Fruit fly (Drosophila melanogaster) whole organism, embryonic: ENCODE data around the gene dlg1.

Experiments used
- Abd-B ChIP-seq: fragments of 200-800 bp; sonication (Bioruptor generic); optimal IDR thresholded peaks from 2 replicates; lab custom pipeline; 2018; ENCODE audit warnings: missing biosample characterization, mild to moderate bottlenecking, missing genetic modification characterization, moderate library complexity
- Aef1 ChIP-seq: fragments of 200-800 bp; sonication (Bioruptor generic); IDR thresholded peaks from 3 replicates; pipeline ENCODE4 v1.3.6; 2022; ENCODE audit warnings: missing biosample characterization, missing genetic modification characterization
- Atf3 ChIP-seq: fragments of 200-800 bp; sonication (Bioruptor generic); optimal IDR thresholded peaks from 3 replicates; lab custom pipeline; 2016; ENCODE audit warnings: missing biosample characterization, missing genetic modification characterization
- CG10431 ChIP-seq: fragments of 200-800 bp; sonication (Bioruptor generic); optimal IDR thresholded peaks from 3 replicates; lab custom pipeline; 2018; ENCODE audit warnings: missing biosample characterization, mild to moderate bottlenecking, missing genetic modification characterization
- CG12071 ChIP-seq: fragments of 200-800 bp; sonication (Bioruptor generic); optimal IDR thresholded peaks from 3 replicates; lab custom pipeline; 2018; ENCODE audit warnings: missing biosample characterization, mild to moderate bottlenecking, missing genetic modification characterization
- CG12155 ChIP-seq: fragments of 200-800 bp; sonication (Bioruptor generic); optimal IDR thresholded peaks from 3 replicates; lab custom pipeline; 2016; ENCODE audit warnings: missing biosample characterization, missing genetic modification characterization
- CG13296 ChIP-seq: fragments of 200-800 bp; sonication (Bioruptor generic); optimal IDR thresholded peaks from 3 replicates; lab custom pipeline; 2018; ENCODE audit warnings: missing biosample characterization, mild to moderate bottlenecking, missing genetic modification characterization
- CG14014 ChIP-seq: fragments of 200-800 bp; sonication (Bioruptor generic); IDR thresholded peaks from 2 replicates; pipeline ENCODE4 v1.3.6; 2022; ENCODE audit warnings: missing biosample characterization, missing genetic modification characterization
- CG14710 ChIP-seq: fragments of 200-800 bp; sonication (Bioruptor generic); optimal IDR thresholded peaks from 3 replicates; lab custom pipeline; 2019; ENCODE audit warnings: missing biosample characterization, mild to moderate bottlenecking, missing genetic modification characterization, moderate library complexity
- CG1603 ChIP-seq: fragments of 200-800 bp; sonication (Bioruptor generic); optimal IDR thresholded peaks from 2 replicates; lab custom pipeline; 2019; ENCODE audit warnings: missing biosample characterization, mild to moderate bottlenecking, missing genetic modification characterization, moderate library complexity
- CG17829 ChIP-seq: fragments of 200-800 bp; optimal IDR thresholded peaks from 2 replicates; lab custom pipeline; 2019; ENCODE audit warnings: missing biosample characterization, mild to moderate bottlenecking, missing genetic modification characterization, moderate library complexity
- CG18011 ChIP-seq: fragments of 200-800 bp; sonication (Bioruptor generic); optimal IDR thresholded peaks from 2 replicates; lab custom pipeline; 2017; ENCODE audit warnings: missing biosample characterization, missing genetic modification characterization, mild to moderate bottlenecking, moderate library complexity, missing genotype
- CG2116 ChIP-seq: fragments of 200-800 bp; sonication (Bioruptor generic); optimal IDR thresholded peaks from 3 replicates; lab custom pipeline; 2018; ENCODE audit warnings: missing biosample characterization, mild to moderate bottlenecking, missing genetic modification characterization
- CG2875 ChIP-seq: fragments of 200-800 bp; sonication (Bioruptor generic); optimal IDR thresholded peaks from 2 replicates; lab custom pipeline; 2017; ENCODE audit warnings: missing biosample characterization, mild to moderate bottlenecking, missing genetic modification characterization, missing genetic modification reagents
- CG5953 ChIP-seq: fragments of 200-800 bp; sonication (Bioruptor generic); IDR thresholded peaks from 2 replicates; pipeline ENCODE4 v1.3.6; 2022; ENCODE audit warnings: missing biosample characterization, missing genetic modification characterization
- CG9932 ChIP-seq: fragments of 200-800 bp; sonication (Bioruptor generic); IDR thresholded peaks from 2 replicates; pipeline ENCODE4 v1.3.6; 2022; ENCODE audit warnings: missing biosample characterization, missing genetic modification characterization
- CHES-1-like ChIP-seq: fragments of 200-800 bp; sonication (Bioruptor generic); optimal IDR thresholded peaks from 2 replicates; lab custom pipeline; 2016; ENCODE audit warnings: missing biosample characterization, missing genetic modification characterization
- Dbx ChIP-seq: fragments of 200-800 bp; sonication (Bioruptor generic); IDR thresholded peaks from 3 replicates; pipeline ENCODE4 v1.3.6; 2022; ENCODE audit warnings: missing biosample characterization, missing genetic modification characterization
- Dip3 ChIP-seq: fragments of 200-800 bp; sonication (Bioruptor generic); optimal IDR thresholded peaks from 3 replicates; lab custom pipeline; 2016; ENCODE audit warnings: missing biosample characterization, missing genetic modification characterization
- Drgx ChIP-seq: fragments of 200-800 bp; sonication (Bioruptor generic); IDR thresholded peaks from 2 replicates; pipeline ENCODE4 v1.3.6; 2022; ENCODE audit warnings: missing biosample characterization, missing genetic modification characterization
- HHEX ChIP-seq: fragments of 200-800 bp; sonication (Bioruptor generic); optimal IDR thresholded peaks from 3 replicates; lab custom pipeline; 2017; ENCODE audit warnings: missing biosample characterization, mild to moderate bottlenecking, missing genetic modification characterization, missing genetic modification reagents
- HLH4C ChIP-seq: fragments of 200-800 bp; sonication (Bioruptor generic); IDR thresholded peaks from 3 replicates; pipeline ENCODE4 v1.3.6; 2022; ENCODE audit warnings: missing biosample characterization, missing genetic modification characterization; ENCODE audit not compliant: partially characterized antibody
- Hey ChIP-seq: fragments of 200-800 bp; sonication (Bioruptor generic); optimal IDR thresholded peaks from 3 replicates; lab custom pipeline; 2018; ENCODE audit warnings: missing biosample characterization, mild to moderate bottlenecking, missing genetic modification characterization
- Mrtf ChIP-seq: fragments of 200-800 bp; sonication (Bioruptor generic); IDR thresholded peaks from 3 replicates; pipeline ENCODE4 v1.3.6; 2022; ENCODE audit warnings: missing biosample characterization, missing genetic modification characterization
- Ravus ChIP-seq: fragments of 200-800 bp; sonication (Bioruptor generic); IDR thresholded peaks from 2 replicates; pipeline ENCODE4 v1.3.6; 2022; ENCODE audit warnings: missing biosample characterization, missing genetic modification characterization
- Sin3A ChIP-seq: fragments of >200 bp; optimal IDR thresholded peaks from 2 replicates; lab custom pipeline; 2018
- Taf1 ChIP-seq: fragments of 200-800 bp; sonication (Bioruptor generic); IDR thresholded peaks from 2 replicates; pipeline ENCODE4 v1.3.6; 2022; ENCODE audit warnings: missing biosample characterization, missing genetic modification characterization
- crc ChIP-seq: fragments of 200-800 bp; sonication (Bioruptor generic); optimal IDR thresholded peaks from 2 replicates; lab custom pipeline; 2016; ENCODE audit warnings: missing biosample characterization, missing genetic modification characterization
- dm ChIP-seq: fragments of 200-800 bp; sonication (Bioruptor generic); optimal IDR thresholded peaks from 3 replicates; lab custom pipeline; 2016; ENCODE audit warnings: missing biosample characterization, missing genetic modification characterization
- dpn ChIP-seq, 2 experiments: fragments of 200-800 bp; sonication (Bioruptor generic); optimal IDR thresholded peaks; 3 replicates each; lab custom pipeline; 2016; ENCODE audit warnings: missing biosample characterization in 2 of 2, missing genetic modification characterization in 2 of 2
- fd102C ChIP-seq: fragments of 200-800 bp; sonication (Bioruptor generic); optimal IDR thresholded peaks from 2 replicates; lab custom pipeline; 2018; ENCODE audit warnings: missing biosample characterization, mild to moderate bottlenecking, missing genetic modification characterization, moderate library complexity
- h ChIP-seq: fragments of >200 bp; optimal IDR thresholded peaks from 2 replicates; lab custom pipeline; 2017
- ham ChIP-seq: fragments of 200-800 bp; sonication (Bioruptor generic); IDR thresholded peaks from 2 replicates; pipeline ENCODE4 v1.3.6; 2022; ENCODE audit warnings: missing biosample characterization, missing genetic modification characterization
- her ChIP-seq: fragments of 200-800 bp; sonication (Bioruptor generic); optimal IDR thresholded peaks from 2 replicates; lab custom pipeline; 2016; ENCODE audit warnings: missing biosample characterization, missing genetic modification characterization
- jing ChIP-seq: fragments of 200-800 bp; sonication (Bioruptor generic); optimal IDR thresholded peaks from 2 replicates; lab custom pipeline; 2018; ENCODE audit warnings: missing biosample characterization, mild to moderate bottlenecking, missing genetic modification characterization
- jumu ChIP-seq: fragments of 200-800 bp; sonication (Bioruptor generic); optimal IDR thresholded peaks from 3 replicates; lab custom pipeline; 2016; ENCODE audit warnings: missing biosample characterization, missing genetic modification characterization
- kah ChIP-seq: fragments of 200-800 bp; sonication (Bioruptor generic); optimal IDR thresholded peaks from 2 replicates; lab custom pipeline; 2018; ENCODE audit warnings: missing biosample characterization, mild to moderate bottlenecking, missing genetic modification characterization
- lab ChIP-seq: fragments of 200-800 bp; sonication (Bioruptor generic); optimal IDR thresholded peaks from 3 replicates; lab custom pipeline; 2017; ENCODE audit warnings: missing biosample characterization, missing genetic modification characterization, mild to moderate bottlenecking, moderate library complexity, missing genetic modification reagents
- lilli ChIP-seq: fragments of 200-800 bp; sonication (Bioruptor generic); optimal IDR thresholded peaks from 3 replicates; lab custom pipeline; 2016; ENCODE audit warnings: missing biosample characterization, missing genetic modification characterization
- luna ChIP-seq: fragments of 200-800 bp; sonication (Bioruptor generic); optimal IDR thresholded peaks from 2 replicates; lab custom pipeline; 2016; ENCODE audit warnings: missing biosample characterization, missing genetic modification characterization
- nerfin-2 ChIP-seq: fragments of 200-800 bp; sonication (Bioruptor generic); IDR thresholded peaks from 2 replicates; pipeline ENCODE4 v1.3.6; 2022; ENCODE audit warnings: missing biosample characterization, missing genetic modification characterization; ENCODE audit not compliant: partially characterized antibody
- phol ChIP-seq: fragments of 200-800 bp; sonication (Bioruptor generic); optimal IDR thresholded peaks from 3 replicates; lab custom pipeline; 2018; ENCODE audit warnings: missing biosample characterization, mild to moderate bottlenecking, missing genetic modification characterization, moderate library complexity
- pita ChIP-seq: fragments of 200-800 bp; sonication (Bioruptor generic); optimal IDR thresholded peaks from 2 replicates; lab custom pipeline; 2017; ENCODE audit warnings: missing biosample characterization, mild to moderate bottlenecking, missing genetic modification characterization
- pnt ChIP-seq: fragments of 200-800 bp; sonication (Bioruptor generic); optimal IDR thresholded peaks from 3 replicates; lab custom pipeline; 2016; ENCODE audit warnings: missing biosample characterization, missing genetic modification characterization
- rib ChIP-seq: fragments of 200-800 bp; sonication (Bioruptor generic); IDR thresholded peaks from 2 replicates; pipeline ENCODE4 v1.3.6; 2022; ENCODE audit warnings: missing biosample characterization, missing genetic modification characterization
- row ChIP-seq: fragments of 200-800 bp; sonication (Bioruptor generic); IDR thresholded peaks from 3 replicates; pipeline ENCODE4 v1.3.6; 2022; ENCODE audit warnings: missing biosample characterization, missing genetic modification characterization
- salm ChIP-seq: fragments of 200-800 bp; sonication (Bioruptor generic); optimal IDR thresholded peaks from 2 replicates; lab custom pipeline; 2018; ENCODE audit warnings: missing biosample characterization, mild to moderate bottlenecking, missing genetic modification characterization
- sd ChIP-seq: fragments of 200-800 bp; sonication (Bioruptor generic); optimal IDR thresholded peaks from 3 replicates; lab custom pipeline; 2018; ENCODE audit warnings: missing biosample characterization, mild to moderate bottlenecking, missing genetic modification characterization, moderate library complexity
- sob ChIP-seq: fragments of 200-800 bp; sonication (Bioruptor generic); IDR thresholded peaks from 2 replicates; pipeline ENCODE4 v1.3.6; 2022; ENCODE audit warnings: missing biosample characterization, missing genetic modification characterization
- toy ChIP-seq: fragments of 200-800 bp; sonication (Bioruptor generic); IDR thresholded peaks from 2 replicates; pipeline ENCODE4 v1.3.6; 2022; ENCODE audit warnings: missing biosample characterization, missing genetic modification characterization
- ttk ChIP-seq: fragments of 200-800 bp; sonication (Bioruptor generic); IDR thresholded peaks from 2 replicates; pipeline ENCODE4 v2.1.2; 2022; ENCODE audit warnings: missing biosample characterization, missing genetic modification characterization
- unpg ChIP-seq: fragments of 200-800 bp; sonication (Bioruptor generic); optimal IDR thresholded peaks from 3 replicates; lab custom pipeline; 2018; ENCODE audit warnings: missing biosample characterization, mild to moderate bottlenecking, missing genetic modification characterization, moderate library complexity
- usp ChIP-seq: fragments of >200 bp; optimal IDR thresholded peaks from 2 replicates; lab custom pipeline; 2017; ENCODE audit warnings: missing biosample characterization, missing genetic modification characterization

dlg1 gene

DNA sequence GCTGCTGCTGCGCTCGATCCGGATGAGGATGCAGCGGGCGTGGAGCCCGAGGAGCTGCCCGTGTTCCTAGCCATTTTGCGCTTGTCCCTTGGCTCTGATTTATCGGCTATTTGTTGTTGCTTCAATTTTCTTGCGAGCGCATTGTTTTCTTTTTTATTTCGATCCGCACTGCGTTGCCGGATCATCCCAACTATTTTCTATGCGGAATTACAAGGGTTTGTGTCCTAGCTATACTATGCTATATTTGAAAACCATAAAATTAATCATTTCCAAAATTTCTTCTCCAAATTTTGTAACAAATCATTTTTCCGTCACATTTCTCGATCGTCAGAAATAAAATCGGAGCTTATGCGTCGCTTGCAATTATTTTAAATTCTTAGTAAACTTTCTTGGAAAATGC, 21.7 kb upstream of the dlg1 start, which contains the start of the genes GCS1 and CG11756 (continued):
- no peak for TF ChIP-seq salm (tag; lab: Kevin White, UChicago)
- TF ChIP-seq crc (GFP tag; lab: Kevin White, UChicago), result no peak
- no peak for TF ChIP-seq Drgx (GFP tag; lab: Robert Waterston, UW)
- TF ChIP-seq dm (GFP tag; lab: Kevin White, UChicago), result peak; percentile 16
- TF ChIP-seq unpg (GFP tag; lab: Kevin White, UChicago), result no peak
- TF ChIP-seq Ravus (GFP tag; lab: Robert Waterston, UW), result no peak
- TF ChIP-seq CG12155 (GFP tag; lab: Kevin White, UChicago), result no peak
- no peak for TF ChIP-seq jing
- TF ChIP-seq pita (GFP tag; lab: Kevin White, UChicago), result peak; percentile 45
- no peak for TF ChIP-seq CG5953
- no peak for TF ChIP-seq luna (GFP tag; lab: Kevin White, UChicago)
- TF ChIP-seq jumu (GFP tag; lab: Kevin White, UChicago), result no peak
- TF ChIP-seq CG2116 (GFP tag; lab: Kevin White, UChicago), result peak; percentile 29
- TF ChIP-seq toy, result no peak
- TF ChIP-seq Aef1 (GFP tag; lab: Robert Waterston, UW), result no peak
- TF ChIP-seq HLH4C (GFP tag; lab: Robert Waterston, UW), result no peak
- peak; percentile 3 for TF ChIP-seq sd (tag; lab: Kevin White, UChicago)
- no peak for TF ChIP-seq lab (GFP tag; lab: Kevin White, UChicago)
- TF ChIP-seq dpn (GFP tag; optimal IDR thresholded peaks at IDR 0.05; lab: Kevin White, UChicago), result no peak
- no peak for TF ChIP-seq HHEX
- TF ChIP-seq sob (GFP tag; lab: Robert Waterston, UW), result no peak
- no peak for TF ChIP-seq kah (GFP tag; lab: Kevin White, UChicago)
- TF ChIP-seq CG14014 (GFP tag; lab: Robert Waterston, UW), result no peak
- no peak for TF ChIP-seq her
- no peak for TF ChIP-seq pnt
- TF ChIP-seq CG10431, result no peak
- TF ChIP-seq usp (GFP tag; lab: Kevin White, UChicago), result no peak
- peak; percentile 32 for TF ChIP-seq Abd-B (GFP tag; lab: Kevin White, UChicago)
- no peak for TF ChIP-seq Mrtf (GFP tag; lab: Robert Waterston, UW)
- TF ChIP-seq fd102C (GFP tag; lab: Kevin White, UChicago), result no peak
- TF ChIP-seq rib (GFP tag; lab: Robert Waterston, UW), result no peak
- peak; percentile 19 for TF ChIP-seq Sin3A (lab: Kevin White, UChicago)
- TF ChIP-seq Atf3 (GFP tag; lab: Kevin White, UChicago), result no peak
- peak; percentile 23 for TF ChIP-seq CG14710
- no peak for TF ChIP-seq CG2875 (GFP tag; lab: Kevin White, UChicago)
- TF ChIP-seq ham (GFP tag; lab: Robert Waterston, UW), result no peak
- no peak for TF ChIP-seq Dip3 (GFP tag; lab: Kevin White, UChicago)
- peak; percentile 3 for TF ChIP-seq CHES-1-like (GFP tag; lab: Kevin White, UChicago)
- TF ChIP-seq ttk (GFP tag; lab: Robert Waterston, UW), result no peak
- TF ChIP-seq CG13296 (GFP tag; lab: Kevin White, UChicago), result no peak
- 0 out of 3 replicates have a peak, but pooled peaks have one; percentile 20 for TF ChIP-seq row (GFP tag; lab: Robert Waterston, UW)
- TF ChIP-seq CG12071 (GFP tag; lab: Kevin White, UChicago), result no peak
- TF ChIP-seq Hey, result no peak
- no peak for TF ChIP-seq Taf1
- TF ChIP-seq CG9932, result no peak
- no peak for TF ChIP-seq nerfin-2 (GFP tag; lab: Robert Waterston, UW)
- TF ChIP-seq Dbx, result no peak
- peak; percentile 17 for TF ChIP-seq phol
- peak; percentile 2 for TF ChIP-seq CG17829 (tag; lab: Kevin White, UChicago)
- no peak for TF ChIP-seq lilli
- TF ChIP-seq CG18011 (GFP tag; lab: Kevin White, UChicago), result no peak
- no peak for TF ChIP-seq h (lab: Kevin White, UChicago)
- TF ChIP-seq CG1603 (tag; lab: Kevin White, UChicago), result peak; percentile 24
